Fruit fly (Drosophila melanogaster): ENCODE data around the gene fh.

- TF ChIP-seq so (GFP tag; IDR thresholded peaks at IDR 0.05): no peak
- TF ChIP-seq pzg (GFP tag; optimal IDR thresholded peaks at IDR 0.05): peak; percentile 62
Observed at dm6 chrX:9159736-9160135, 10.9 kb upstream of the fh start, which contains the start of gene NdufA3.
